Fruit fly (Drosophila melanogaster): ENCODE results near the gene CG2162.

CG2162 gene

dm6 chr3L:3080084-3080994, 45.3 kb downstream of the CG2162 start (continued):
- TF ChIP-seq Sry-β (GFP tag; optimal IDR thresholded peaks at IDR 0.05) (no peak), Atf-2 (GFP tag; optimal IDR thresholded peaks at IDR 0.05) (no peak), salm (tag; optimal IDR thresholded peaks at IDR 0.05) (no peak), Adf1 (GFP tag; IDR thresholded peaks at IDR 0.05) (no peak), dan (GFP tag; IDR thresholded peaks at IDR 0.05) (no peak), NK7.1 (GFP tag; optimal IDR thresholded peaks at IDR 0.05) (no peak), CG18599 (GFP tag; optimal IDR thresholded peaks at IDR 0.05) (peak; percentile 66), CG33557 (GFP tag; optimal IDR thresholded peaks at IDR 0.05) (no peak), ken (GFP tag; IDR thresholded peaks at IDR 0.05) (no peak), pho (GFP tag; optimal IDR thresholded peaks at IDR 0.05) (no peak), tx (GFP tag; optimal IDR thresholded peaks at IDR 0.05) (no peak), so (GFP tag; IDR thresholded peaks at IDR 0.05) (0 out of 3 replicates have a peak, but pooled peaks have one; percentile 24), h (optimal IDR thresholded peaks at IDR 0.05) (no peak), caup (GFP tag; optimal IDR thresholded peaks at IDR 0.05; ENCODE audit: severe bottlenecking) (peak; percentile 3), dati (GFP tag; IDR thresholded peaks at IDR 0.05) (no peak), grau (tag; optimal IDR thresholded peaks at IDR 0.05) (peak; percentile 75), ind (GFP tag; optimal IDR thresholded peaks at IDR 0.05) (no peak), gsb-n (tag; optimal IDR thresholded peaks at IDR 0.05) (no peak), jing (GFP tag; optimal IDR thresholded peaks at IDR 0.05) (peak; percentile 30), CG18764 (GFP tag; optimal IDR thresholded peaks at IDR 0.05) (no peak), CG14050 (GFP tag; IDR thresholded peaks at IDR 0.05) (no peak; the same call in 2 of the 3 replicates), CG6854 (GFP tag; optimal IDR thresholded peaks at IDR 0.05) (no peak), CG6813 (GFP tag; optimal IDR thresholded peaks at IDR 0.05) (no peak), dmrt11E (tag; optimal IDR thresholded peaks at IDR 0.05) (peak; percentile 13), CG43689 (GFP tag; IDR thresholded peaks at IDR 0.05) (no peak; the same call in 1 of the 2 replicates), toy (GFP tag; IDR thresholded peaks at IDR 0.05) (no peak), Antp (GFP tag; optimal IDR thresholded peaks at IDR 0.05) (no peak), CG11085 (GFP tag; IDR thresholded peaks at IDR 0.05) (no peak), seq (GFP tag; IDR thresholded peaks at IDR 0.05) (no peak), NFAT (GFP tag; IDR thresholded peaks at IDR 0.05) (0 out of 2 replicates have a peak, but pooled peaks have one; percentile 19), org-1 (GFP tag; optimal IDR thresholded peaks at IDR 0.05) (no peak), amos (GFP tag; IDR thresholded peaks at IDR 0.05; ENCODE audit: partially characterized antibody) (no peak), CG7357 (GFP tag; IDR thresholded peaks at IDR 0.05) (no peak), CG15479 (GFP tag; optimal IDR thresholded peaks at IDR 0.05) (no peak), CG7271 (tag; optimal IDR thresholded peaks at IDR 0.05) (no peak), lab (GFP tag; optimal IDR thresholded peaks at IDR 0.05) (peak; percentile 64), CG9437 (GFP tag; optimal IDR thresholded peaks at IDR 0.05) (no peak), Fer3 (tag; optimal IDR thresholded peaks at IDR 0.05) (no peak), CG17186 (GFP tag; optimal IDR thresholded peaks at IDR 0.05) (peak; percentile 20), Mes4 (GFP tag; optimal IDR thresholded peaks at IDR 0.05) (peak; percentile 22), Lpt (GFP tag; optimal IDR thresholded peaks at IDR 0.05) (no peak), CG17385 (GFP tag; optimal IDR thresholded peaks at IDR 0.05) (no peak), CG10543 (GFP tag; optimal IDR thresholded peaks at IDR 0.05) (peak; percentile 80), Hr39 (optimal IDR thresholded peaks at IDR 0.05) (no peak), CG11696 (GFP tag; IDR thresholded peaks at IDR 0.05) (peak; percentile 48), Doc3 (GFP tag; IDR thresholded peaks at IDR 0.05; ENCODE audit: partially characterized antibody) (no peak), bigmax (GFP tag; optimal IDR thresholded peaks at IDR 0.05) (no peak), unc-4 (GFP tag; IDR thresholded peaks at IDR 0.05; ENCODE audit: partially characterized antibody) (no peak), HmgZ (tag; optimal IDR thresholded peaks at IDR 0.05) (no peak)
